Worm (Caenorhabditis elegans): Measurements from ENCODE around the gene ttbk-6.

DNA sequence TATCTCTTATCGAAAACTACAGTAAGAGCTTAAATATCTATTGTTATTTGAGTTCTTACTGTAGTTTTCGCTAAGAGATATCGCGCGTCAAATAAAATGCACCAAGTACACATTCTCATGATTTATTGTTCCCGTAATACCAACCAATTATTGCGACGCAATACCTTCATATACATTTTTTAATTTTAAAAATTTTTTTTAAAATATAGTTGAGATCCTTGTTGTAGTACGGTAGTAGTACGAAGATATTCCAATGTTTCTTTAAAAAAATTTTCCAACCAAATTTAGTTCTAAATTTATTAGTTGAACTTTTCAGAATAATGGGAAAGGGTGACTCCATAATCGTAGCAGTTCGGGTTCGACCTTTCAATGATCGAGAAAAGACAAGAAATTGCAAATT, 43.9 kb upstream of the ttbk-6 start, which contains the start of gene klp-6:
- TF ChIP-seq ceh-82 (tag; optimal IDR thresholded peaks at IDR 0.05) (no peak), alr-1 (tag; optimal IDR thresholded peaks at IDR 0.05) (no peak)

All from whole organism, L2 larva.